Worm (Caenorhabditis elegans) whole organism, L3 larva: ENCODE measurements around the gene ZK287.7.

Experiments
- R02D3.7 ChIP-seq: fragments of 150-350 bp; optimal IDR thresholded peaks from 2 replicates; lab custom pipeline; 2014; ENCODE audit warnings: missing biosample characterization, missing genetic modification characterization
- ZK546.5 ChIP-seq: sonication (generic microtip); optimal IDR thresholded peaks from 2 replicates; lab custom pipeline; 2017; ENCODE audit warnings: missing biosample characterization, missing genetic modification characterization
- ama-1 ChIP-seq: fragments of 150-350 bp; optimal IDR thresholded peaks from 2 replicates; lab custom pipeline; 2018
- ceh-28 ChIP-seq: fragments of 150-350 bp; optimal IDR thresholded peaks from 2 replicates; lab custom pipeline; 2014; ENCODE audit warnings: missing biosample characterization, missing genetic modification reagents, missing genetic modification characterization
- ceh-9 ChIP-seq: sonication (generic microtip); optimal IDR thresholded peaks from 2 replicates; lab custom pipeline; 2018; ENCODE audit warnings: missing biosample characterization, missing genetic modification characterization
- daf-12 ChIP-seq: fragments of 150-350 bp; optimal IDR thresholded peaks from 2 replicates; lab custom pipeline; 2014; ENCODE audit warnings: missing biosample characterization, missing genetic modification reagents, missing genetic modification characterization
- egl-27 ChIP-seq: sonication (generic microtip); optimal IDR thresholded peaks from 4 replicates; lab custom pipeline; 2017; ENCODE audit warnings: missing biosample characterization, missing genetic modification reagents, missing genetic modification characterization
- egl-5 ChIP-seq: fragments of 150-350 bp; optimal IDR thresholded peaks from 2 replicates; lab custom pipeline; 2017; ENCODE audit warnings: missing biosample characterization, missing genetic modification reagents, missing genetic modification characterization, inconsistent platforms
- elt-1 ChIP-seq: fragments of 150-350 bp; optimal IDR thresholded peaks from 2 replicates; lab custom pipeline; 2014; ENCODE audit warnings: missing biosample characterization, missing genetic modification characterization
- elt-2 ChIP-seq: sonication (generic microtip); optimal IDR thresholded peaks from 2 replicates; lab custom pipeline; 2016; ENCODE audit warnings: missing genetic modification reagents, mild to moderate bottlenecking, missing genetic modification characterization, missing compliant biosample characterization
- eor-1 ChIP-seq, 2 experiments: fragments of 150-350 bp; optimal IDR thresholded peaks; 2 replicates each; lab custom pipeline; 2014 to 2018; ENCODE audit warnings: missing biosample characterization in 2 of 2, missing genetic modification characterization in 2 of 2
- fkh-10 ChIP-seq: sonication (generic microtip); optimal IDR thresholded peaks from 2 replicates; lab custom pipeline; 2017; ENCODE audit warnings: missing biosample characterization, missing genetic modification reagents, missing genetic modification characterization
- fkh-2 ChIP-seq: fragments of 150-350 bp; optimal IDR thresholded peaks from 2 replicates; lab custom pipeline; 2014; ENCODE audit warnings: missing biosample characterization, missing genetic modification reagents, missing genetic modification characterization
- fos-1 ChIP-seq: fragments of 150-350 bp; optimal IDR thresholded peaks from 2 replicates; lab custom pipeline; 2014; ENCODE audit warnings: missing biosample characterization, missing genetic modification characterization
- hmg-11 ChIP-seq: sonication (generic microtip); optimal IDR thresholded peaks from 2 replicates; lab custom pipeline; 2016; ENCODE audit warnings: missing genetic modification characterization, missing compliant biosample characterization
- lin-39 ChIP-seq: fragments of 150-350 bp; optimal IDR thresholded peaks from 2 replicates; lab custom pipeline; 2018; ENCODE audit warnings: missing biosample characterization, missing genetic modification reagents, missing genetic modification characterization
- lsy-12 ChIP-seq: sonication (generic microtip); optimal IDR thresholded peaks from 2 replicates; lab custom pipeline; 2016; ENCODE audit warnings: mild to moderate bottlenecking, missing genetic modification characterization, missing compliant biosample characterization
- nfya-1 ChIP-seq: sonication (generic microtip); optimal IDR thresholded peaks from 2 replicates; lab custom pipeline; 2017; ENCODE audit warnings: missing genetic modification characterization, mild to moderate bottlenecking, missing compliant biosample characterization, antibody characterized with exemption, moderate library complexity; ENCODE audit not compliant: insufficient read depth
- nhr-11 ChIP-seq: fragments of 150-350 bp; optimal IDR thresholded peaks from 2 replicates; lab custom pipeline; 2014; ENCODE audit warnings: missing biosample characterization, missing genetic modification characterization
- nhr-12 ChIP-seq: fragments of 150-350 bp; optimal IDR thresholded peaks from 2 replicates; lab custom pipeline; 2014; ENCODE audit warnings: missing biosample characterization, missing genetic modification characterization
- nhr-23 ChIP-seq: fragments of 150-350 bp; optimal IDR thresholded peaks from 2 replicates; lab custom pipeline; 2014; ENCODE audit warnings: missing biosample characterization, missing genetic modification reagents, missing genetic modification characterization
- nhr-237 ChIP-seq: fragments of 150-350 bp; optimal IDR thresholded peaks from 2 replicates; lab custom pipeline; 2014; ENCODE audit warnings: missing biosample characterization, missing genetic modification characterization
- nhr-28 ChIP-seq: fragments of 150-350 bp; optimal IDR thresholded peaks from 2 replicates; lab custom pipeline; 2014; ENCODE audit warnings: missing biosample characterization, missing genetic modification characterization
- nhr-43 ChIP-seq: sonication (generic microtip); optimal IDR thresholded peaks from 2 replicates; lab custom pipeline; 2016; ENCODE audit warnings: mild to moderate bottlenecking, missing genetic modification characterization, missing compliant biosample characterization; ENCODE audit not compliant: poor library complexity, severe bottlenecking
- nhr-67 ChIP-seq: fragments of 150-350 bp; optimal IDR thresholded peaks from 2 replicates; lab custom pipeline; 2014; ENCODE audit warnings: missing biosample characterization, missing genetic modification characterization
- nhr-76 ChIP-seq: fragments of 150-350 bp; sonication (generic microtip); optimal IDR thresholded peaks from 5 replicates; lab custom pipeline; 2014; ENCODE audit warnings: missing biosample characterization, missing genetic modification characterization
- nhr-77 ChIP-seq: fragments of 150-350 bp; optimal IDR thresholded peaks from 2 replicates; lab custom pipeline; 2014; ENCODE audit warnings: missing biosample characterization, missing genetic modification characterization
- pha-4 ChIP-seq: fragments of 150-350 bp; optimal IDR thresholded peaks from 2 replicates; lab custom pipeline; 2014; ENCODE audit warnings: missing biosample characterization, missing genetic modification reagents, missing genetic modification characterization
- pqm-1 ChIP-seq: fragments of 150-350 bp; optimal IDR thresholded peaks from 2 replicates; lab custom pipeline; 2017; ENCODE audit warnings: missing biosample characterization, missing genetic modification characterization, inconsistent platforms
- sea-2 ChIP-seq: fragments of 150-350 bp; sonication (generic microtip); optimal IDR thresholded peaks from 4 replicates; lab custom pipeline; 2014; ENCODE audit warnings: missing biosample characterization, missing genetic modification reagents, missing genetic modification characterization
- skn-1 ChIP-seq: fragments of 150-350 bp; optimal IDR thresholded peaks from 2 replicates; lab custom pipeline; 2014; ENCODE audit warnings: missing biosample characterization, missing genetic modification characterization
- snpc-4 ChIP-seq: fragments of 150-350 bp; optimal IDR thresholded peaks from 2 replicates; lab custom pipeline; 2014; ENCODE audit warnings: missing biosample characterization, missing genetic modification characterization
- tbx-2 ChIP-seq: sonication (generic microtip); optimal IDR thresholded peaks from 2 replicates; lab custom pipeline; 2016; ENCODE audit warnings: mild to moderate bottlenecking, missing genetic modification characterization, missing compliant biosample characterization
- unc-39 ChIP-seq: sonication (generic microtip); optimal IDR thresholded peaks from 4 replicates; lab custom pipeline; 2017; ENCODE audit warnings: missing biosample characterization, missing genetic modification characterization
- unc-62 ChIP-seq: fragments of 150-350 bp; sonication (generic microtip); optimal IDR thresholded peaks from 4 replicates; lab custom pipeline; 2014; ENCODE audit warnings: missing biosample characterization, missing genetic modification reagents, missing genetic modification characterization
- zag-1 ChIP-seq: fragments of 150-350 bp; optimal IDR thresholded peaks from 2 replicates; lab custom pipeline; 2014; ENCODE audit warnings: missing biosample characterization, missing genetic modification characterization
- ztf-11 ChIP-seq: fragments of 150-350 bp; optimal IDR thresholded peaks from 2 replicates; lab custom pipeline; 2014; ENCODE audit warnings: missing biosample characterization, missing genetic modification characterization

Gene ZK287.7

DNA sequence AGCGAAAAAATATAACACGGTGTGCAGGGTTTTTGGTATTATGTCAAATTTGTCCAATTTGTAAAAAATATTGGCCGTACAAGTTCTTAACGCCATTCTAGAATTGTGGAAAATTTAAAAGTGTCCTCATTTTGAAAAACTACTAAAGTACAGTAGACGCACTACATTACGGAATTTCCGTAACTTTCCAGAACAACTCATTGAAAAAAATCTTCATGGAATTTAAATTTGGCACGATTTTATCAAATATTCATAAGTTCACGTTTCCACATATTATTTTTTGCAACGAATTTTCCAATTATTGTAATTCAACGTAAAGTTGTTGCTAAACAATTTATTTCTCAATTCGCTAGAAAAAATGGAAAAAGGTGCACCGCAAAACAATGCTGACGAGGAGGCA is 22.0 kb downstream of the ZK287.7 start, which contains the start of gene F40F9.3:
TSS of gene F40F9.3 (plus strand) at position 301 of the 400 bp plus-strand sequence.
- TF ChIP-seq ama-1 (no peak), ztf-11 (tag; lab: Kevin White, UChicago) (no peak), ZK546.5 (tag; lab: Kevin White, UChicago) (no peak), fos-1 (tag; lab: Kevin White, UChicago) (no peak), R02D3.7 (no peak), nhr-237 (tag; lab: Kevin White, UChicago) (no peak), unc-62 (no peak), elt-1 (tag; lab: Kevin White, UChicago) (no peak), skn-1 (tag; lab: Kevin White, UChicago) (no peak), hmg-11 (tag; lab: Kevin White, UChicago) (no peak), nhr-12 (no peak), lin-39 (no peak), fkh-10 (GFP tag; lab: Kevin White, UChicago) (no peak), fkh-2 (tag; lab: Kevin White, UChicago) (no peak), snpc-4 (tag; lab: Kevin White, UChicago) (no peak), nhr-28 (no peak), nfya-1 (tag; lab: Kevin White, UChicago) (no peak)

DNA sequence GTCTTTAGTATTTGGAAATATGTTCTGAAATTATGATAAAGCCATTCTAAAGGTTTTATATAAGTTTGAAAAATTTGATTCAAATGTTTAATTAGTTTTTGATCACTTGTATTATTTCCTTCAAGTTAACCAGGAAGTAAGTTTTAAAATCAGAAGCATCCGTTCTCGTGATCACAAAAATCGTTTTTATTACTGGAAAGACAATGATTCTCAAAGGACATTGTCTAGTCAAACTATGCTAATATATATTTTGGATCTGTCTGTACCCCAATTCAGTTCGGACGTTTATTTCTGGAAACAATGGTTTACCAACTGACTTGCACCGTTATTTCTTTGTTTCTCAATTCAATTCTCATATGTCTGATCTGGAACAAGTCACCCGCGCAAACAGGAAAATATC is 23.5 kb downstream of the ZK287.7 start, which contains the start of gene str-188:
TSS of gene str-188 (plus strand) at position 301 of the 400 bp plus-strand sequence.
- TF ChIP-seq egl-27 (tag; lab: Kevin White, UChicago): no peak
- TF ChIP-seq nhr-23 (tag; lab: Kevin White, UChicago): no peak
- no peak for TF ChIP-seq unc-39 (tag; lab: Kevin White, UChicago)
- no peak for TF ChIP-seq snpc-4 (tag; lab: Kevin White, UChicago)
- no peak for TF ChIP-seq tbx-2
- TF ChIP-seq skn-1 (tag; lab: Kevin White, UChicago): no peak
- no peak for TF ChIP-seq fos-1 (tag; lab: Kevin White, UChicago)
- no peak for TF ChIP-seq nhr-43 (tag; lab: Kevin White, UChicago)
- TF ChIP-seq egl-5 (tag; lab: Kevin White, UChicago): no peak
- no peak for TF ChIP-seq ztf-11 (tag; lab: Kevin White, UChicago)
- no peak for TF ChIP-seq lsy-12 (tag; lab: Kevin White, UChicago)
- TF ChIP-seq daf-12 (tag; lab: Kevin White, UChicago): no peak
- no peak for TF ChIP-seq R02D3.7
- no peak for TF ChIP-seq nhr-11
- TF ChIP-seq ceh-28 (tag; lab: Kevin White, UChicago): no peak
- TF ChIP-seq ceh-9 (tag; lab: Kevin White, UChicago): no peak
- no peak for TF ChIP-seq unc-62

DNA sequence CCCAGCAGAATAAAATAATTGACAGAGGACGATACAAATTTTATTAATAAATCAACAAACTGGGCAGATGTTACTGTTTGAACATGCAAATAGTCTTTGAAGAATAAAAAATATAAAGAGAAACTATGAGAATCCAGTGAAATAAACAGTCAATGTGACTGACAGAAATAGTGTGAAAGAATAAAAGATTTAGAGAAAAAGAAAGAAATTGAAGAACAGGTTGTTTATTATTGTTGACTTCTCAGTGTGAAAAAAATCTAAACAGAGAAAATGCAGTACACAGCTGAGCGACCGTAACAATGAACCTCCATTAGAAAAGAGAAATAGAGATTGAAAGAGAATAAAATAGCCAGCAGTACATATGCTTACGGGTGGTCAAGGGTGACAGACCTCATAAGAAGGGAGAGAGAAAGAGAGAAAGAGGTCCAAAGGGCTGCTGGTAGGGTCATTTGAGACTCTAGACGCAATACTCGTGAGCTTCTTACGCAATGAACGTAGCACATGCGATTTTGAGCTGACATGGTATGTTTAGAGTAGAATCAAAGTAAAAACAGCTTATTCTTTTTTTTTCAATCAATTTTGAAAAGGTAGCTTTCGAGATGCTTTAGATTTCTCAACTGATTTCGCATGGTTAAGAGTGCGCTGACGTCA is 31.3 kb downstream of the ZK287.7 start, which contains the start of gene slcr-46.3:
TSS of gene slcr-46.3 (minus strand) at position 86 of the 651 bp plus-strand sequence.
- TF ChIP-seq nhr-76 (tag; lab: Kevin White, UChicago) (no peak), pha-4 (tag; lab: Kevin White, UChicago) (peak; percentile 89)

- TF ChIP-seq elt-2 (tag; lab: Kevin White, UChicago): peak; percentile 66
- TF ChIP-seq nhr-67 (tag; lab: Kevin White, UChicago): no peak
- no peak for TF ChIP-seq daf-12 (tag; lab: Kevin White, UChicago)
- TF ChIP-seq pqm-1 (tag; lab: Kevin White, UChicago): peak; percentile 7
- no peak for TF ChIP-seq nhr-11
- TF ChIP-seq ama-1: no peak
- no peak for TF ChIP-seq zag-1
- TF ChIP-seq lsy-12 (tag; lab: Kevin White, UChicago): no peak
- no peak for TF ChIP-seq nhr-28
- no peak for TF ChIP-seq nhr-77 (tag; lab: Kevin White, UChicago)
- no peak for TF ChIP-seq fos-1 (tag; lab: Kevin White, UChicago)
- TF ChIP-seq egl-27 (tag; lab: Kevin White, UChicago): no peak
- no peak for TF ChIP-seq R02D3.7
- TF ChIP-seq snpc-4 (tag; lab: Kevin White, UChicago): no peak
- TF ChIP-seq pha-4 (tag; lab: Kevin White, UChicago): peak; percentile 20
- no peak for TF ChIP-seq eor-1 (tag; optimal IDR thresholded peaks at IDR 0.05; lab: Kevin White, UChicago)
- TF ChIP-seq fkh-2 (tag; lab: Kevin White, UChicago): no peak
- no peak for TF ChIP-seq tbx-2
- no peak for TF ChIP-seq sea-2 (GFP tag; lab: Kevin White, UChicago)
- TF ChIP-seq elt-1 (tag; lab: Kevin White, UChicago): no peak
- TF ChIP-seq unc-62: no peak
- TF ChIP-seq, all 47 proteins: peak for 3
Observed at ce11 chrV:9725719-9726118, 32.9 kb downstream of the ZK287.7 start.
